4 worm cellular contexts compared by ENCODE assay signal in the genomic region with DNA sequence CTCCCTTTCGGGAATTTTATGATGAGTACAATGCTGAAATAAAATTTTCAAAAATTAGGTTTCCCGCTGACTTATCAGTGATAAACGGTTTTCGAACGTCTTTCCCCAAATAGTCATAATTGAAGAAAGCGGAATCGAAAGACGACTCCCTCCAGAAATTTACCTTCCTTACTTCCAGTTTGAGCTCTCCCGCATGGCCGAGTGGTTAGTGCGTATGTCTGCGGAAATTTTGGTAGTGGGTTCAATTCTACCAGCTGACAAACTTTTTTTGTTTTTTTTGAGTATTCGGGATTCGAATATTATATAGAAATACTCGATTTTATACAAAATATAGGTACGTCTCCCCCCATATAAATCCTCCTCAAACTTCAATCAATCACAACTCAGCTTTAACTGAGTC.
TF ChIP-seq lines count a peak whose summit lies in the region.
"Not testable (repeated sequence)": the region's sequence is repeated elsewhere in the genome, so short reads cannot be mapped to it uniquely, and the experiment has no call there.

No protein-coding gene starts in this region.

TF ChIP-seq in whole organism, L4 larva, 104 proteins besides CTCF, POLR2A, EP300 and RAD21:
- peak; percentile 68; the same call in 1 of the 2 replicates for TF ChIP-seq tra-1 (GFP tag; IDR thresholded peaks at IDR 0.05; lab: Robert Waterston, UW)
- TF ChIP-seq Y75B8A.6 (GFP tag; IDR thresholded peaks at IDR 0.05; lab: Robert Waterston, UW), result peak; percentile 35; the same call in 1 of the 2 replicates
- peak; percentile 33; the same call in 1 of the 2 replicates for TF ChIP-seq hmg-1.1 (GFP tag; IDR thresholded peaks at IDR 0.05; lab: Robert Waterston, UW)
- 0 out of 2 replicates have a peak, but pooled peaks have one; percentile 50 for TF ChIP-seq D1046.2 (GFP tag; IDR thresholded peaks at IDR 0.05; lab: Robert Waterston, UW)
- 0 out of 2 replicates have a peak, but pooled peaks have one; percentile 43 for TF ChIP-seq snpc-1.2 (GFP tag; IDR thresholded peaks at IDR 0.05; lab: Robert Waterston, UW)
- TF ChIP-seq arid-1 (GFP tag; conservative IDR thresholded peaks at IDR 0.05; lab: Robert Waterston, UW), result peak; percentile 79
- TF ChIP-seq pha-4 (GFP tag; IDR thresholded peaks at IDR 0.05; lab: Robert Waterston, UW), result peak; percentile 79
- not testable (repeated sequence) for TF ChIP-seq pha-4 (tag; optimal IDR thresholded peaks at IDR 0.05; lab: Kevin White, UChicago)
- TF ChIP-seq vab-7 (GFP tag; IDR thresholded peaks at IDR 0.05; lab: Robert Waterston, UW), result peak; percentile 49; the same call in 1 of the 2 replicates
- peak; percentile 88 for TF ChIP-seq lim-7 (GFP tag; IDR thresholded peaks at IDR 0.05; lab: Robert Waterston, UW)
- TF ChIP-seq lin-38 (GFP tag; IDR thresholded peaks at IDR 0.05; lab: Robert Waterston, UW), result peak; percentile 60; the same call in 1 of the 2 replicates
- TF ChIP-seq dmd-8 (GFP tag; IDR thresholded peaks at IDR 0.05; lab: Robert Waterston, UW), result peak; percentile 70; the same call in 1 of the 2 replicates
- TF ChIP-seq dmd-6 (GFP tag; IDR thresholded peaks at IDR 0.05; lab: Robert Waterston, UW), result 0 out of 2 replicates have a peak, but pooled peaks have one; percentile 18
- TF ChIP-seq F44E2.7 (GFP tag; IDR thresholded peaks at IDR 0.05; lab: Robert Waterston, UW), result peak; percentile 61; the same call in 1 of the 2 replicates
- TF ChIP-seq egl-43 (GFP tag; IDR thresholded peaks at IDR 0.05; lab: Robert Waterston, UW), result peak; percentile 77
- 0 out of 2 replicates have a peak, but pooled peaks have one; percentile 50 for TF ChIP-seq ctbp-1 (GFP tag; IDR thresholded peaks at IDR 0.05; lab: Robert Waterston, UW)
- TF ChIP-seq F26F4.8 (GFP tag; conservative IDR thresholded peaks at IDR 0.05; lab: Robert Waterston, UW), result peak; percentile 77; the same call in 1 of the 2 replicates

TF ChIP-seq in whole organism, early embryonic, 17 proteins besides CTCF, POLR2A, EP300 and RAD21:
- TF ChIP-seq pes-1 (GFP tag; IDR thresholded peaks at IDR 0.05; lab: Robert Waterston, UW), result 0 out of 2 replicates have a peak, but pooled peaks have one; percentile 35

TF ChIP-seq in whole organism, midembryonic, 9 proteins besides CTCF, POLR2A, EP300 and RAD21:
- TF ChIP-seq flt-1 (GFP tag; IDR thresholded peaks at IDR 0.05; lab: Robert Waterston, UW), result peak; percentile 75; the same call in 1 of the 2 replicates

TF ChIP-seq in whole organism, young adult, 124 proteins besides CTCF, POLR2A, EP300 and RAD21:
- TF ChIP-seq dox-1 (GFP tag; IDR thresholded peaks at IDR 0.05; lab: Robert Waterston, UW), result peak; percentile 57
- 0 out of 2 replicates have a peak, but pooled peaks have one; percentile 13 for TF ChIP-seq egrh-3 (GFP tag; IDR thresholded peaks at IDR 0.05; lab: Robert Waterston, UW)
- peak; percentile 64 for TF ChIP-seq D2030.7 (GFP tag; IDR thresholded peaks at IDR 0.05; lab: Robert Waterston, UW)
- peak; percentile 96 for TF ChIP-seq lin-26 (GFP tag; IDR thresholded peaks at IDR 0.05; lab: Robert Waterston, UW)
- TF ChIP-seq cebp-2 (GFP tag; IDR thresholded peaks at IDR 0.05; lab: Robert Waterston, UW), result 0 out of 2 replicates have a peak, but pooled peaks have one; percentile 64
- TF ChIP-seq madf-6 (GFP tag; IDR thresholded peaks at IDR 0.05; lab: Robert Waterston, UW), result peak; percentile 32; the same call in 1 of the 2 replicates
- peak; percentile 73 for TF ChIP-seq nfyb-1 (GFP tag; IDR thresholded peaks at IDR 0.05; lab: Robert Waterston, UW)
- peak; percentile 22 for TF ChIP-seq rpc-1 (optimal IDR thresholded peaks at IDR 0.05; lab: Kevin White, UChicago)
- TF ChIP-seq rpc-1 (tag; optimal IDR thresholded peaks at IDR 0.05; lab: Kevin White, UChicago), result peak; percentile 63
- peak; percentile 83 for TF ChIP-seq tbp1 (GFP tag; optimal IDR thresholded peaks at IDR 0.05; lab: Kevin White, UChicago)
- peak; percentile 39; the same call in 1 of the 2 replicates for TF ChIP-seq pbrm-1 (GFP tag; IDR thresholded peaks at IDR 0.05; lab: Robert Waterston, UW)
- 0 out of 2 replicates have a peak, but pooled peaks have one; percentile 29 for TF ChIP-seq attf-6 (GFP tag; IDR thresholded peaks at IDR 0.05; lab: Robert Waterston, UW)
- TF ChIP-seq hmg-1.2 (GFP tag; IDR thresholded peaks at IDR 0.05; lab: Robert Waterston, UW), result peak; percentile 56
- TF ChIP-seq ztf-25 (GFP tag; IDR thresholded peaks at IDR 0.05; lab: Robert Waterston, UW), result peak; percentile 71; the same call in 1 of the 2 replicates
- peak; percentile 50 for TF ChIP-seq B0261.1 (tag; optimal IDR thresholded peaks at IDR 0.05; lab: Kevin White, UChicago)
